Worm (Caenorhabditis elegans) whole organism, L1 larva: ENCODE data around the gene Y41D4B.14.
A peak's percentile ranks its signal among the peaks of the same experiment; 100 is the strongest.

Experiments
- C04F5.9 ChIP-seq: sonication (generic microtip); optimal IDR thresholded peaks from 2 replicates; lab custom pipeline; 2016; ENCODE audit warnings: missing genetic modification characterization, missing compliant biosample characterization
- C34B4.2 ChIP-seq: sonication (generic microtip); optimal IDR thresholded peaks from 2 replicates; lab custom pipeline; 2017; ENCODE audit warnings: mild to moderate bottlenecking, missing genetic modification characterization, missing compliant biosample characterization
- F16B12.6 ChIP-seq: fragments of 150-350 bp; optimal IDR thresholded peaks from 2 replicates; lab custom pipeline; 2014; ENCODE audit warnings: missing biosample characterization, missing genetic modification characterization
- Y116A8C.19 ChIP-seq: sonication (generic microtip); optimal IDR thresholded peaks from 2 replicates; lab custom pipeline; 2016; ENCODE audit warnings: missing compliant biosample characterization, missing genetic modification characterization, borderline replicate concordance
- alr-1 ChIP-seq: fragments of 200-800 bp; sonication (Bioruptor generic); optimal IDR thresholded peaks from 2 replicates; lab custom pipeline; 2018; ENCODE audit warnings: borderline replicate concordance, mild to moderate bottlenecking, missing genetic modification characterization, missing compliant biosample characterization
- aly-2 ChIP-seq: fragments of 150-350 bp; optimal IDR thresholded peaks from 2 replicates; lab custom pipeline; 2014; ENCODE audit warnings: missing biosample characterization, missing genetic modification characterization
- ama-1 ChIP-seq: fragments of 150-350 bp; optimal IDR thresholded peaks from 2 replicates; lab custom pipeline; 2014
- blmp-1 ChIP-seq: fragments of 150-350 bp; optimal IDR thresholded peaks from 2 replicates; lab custom pipeline; 2014; ENCODE audit warnings: missing biosample characterization, missing genetic modification characterization
- ceh-63 ChIP-seq: fragments of 200-800 bp; sonication (Bioruptor generic); optimal IDR thresholded peaks from 2 replicates; lab custom pipeline; 2018; ENCODE audit warnings: mild to moderate bottlenecking, missing genetic modification characterization, missing compliant biosample characterization
- ceh-88 ChIP-seq: fragments of 200-800 bp; sonication (Bioruptor generic); IDR thresholded peaks from 2 replicates; pipeline ENCODE4 v1.3.6; 2022; ENCODE audit warnings: missing genetic modification characterization, missing compliant biosample characterization
- ceh-90 ChIP-seq: sonication (generic microtip); optimal IDR thresholded peaks from 2 replicates; lab custom pipeline; 2016; ENCODE audit warnings: missing genetic modification characterization, missing compliant biosample characterization
- dpl-1 ChIP-seq, 3 experiments: fragments of 150-350 bp in 2 of 3; sonication (generic microtip) in 1 of 3; optimal IDR thresholded peaks; 2 replicates each; lab custom pipeline; 2014 to 2017; ENCODE audit warnings: missing biosample characterization in 3 of 3, missing genetic modification characterization in 3 of 3, missing genetic modification reagents in 3 of 3
- egl-13 ChIP-seq: sonication (generic microtip); optimal IDR thresholded peaks from 2 replicates; lab custom pipeline; 2016; ENCODE audit warnings: missing genotype, missing genetic modification reagents, missing genetic modification characterization, missing compliant biosample characterization
- elt-2 ChIP-seq: sonication (generic microtip); optimal IDR thresholded peaks from 2 replicates; lab custom pipeline; 2016; ENCODE audit warnings: missing genetic modification characterization, mild to moderate bottlenecking, inconsistent platforms, missing compliant biosample characterization, missing genetic modification reagents
- ets-5 ChIP-seq: fragments of 200-800 bp; sonication (Bioruptor generic); IDR thresholded peaks from 2 replicates; pipeline ENCODE4 v1.3.6; 2022; ENCODE audit warnings: missing genetic modification characterization, missing compliant biosample characterization
- fkh-4 ChIP-seq: sonication (generic microtip); optimal IDR thresholded peaks from 2 replicates; lab custom pipeline; 2016; ENCODE audit warnings: missing compliant biosample characterization, missing genetic modification characterization, borderline replicate concordance
- fkh-8 ChIP-seq: sonication (generic microtip); optimal IDR thresholded peaks from 2 replicates; lab custom pipeline; 2016; ENCODE audit warnings: mild to moderate bottlenecking, missing genetic modification characterization, missing compliant biosample characterization
- grh-1 ChIP-seq: fragments of 200-800 bp; sonication (Bioruptor generic); IDR thresholded peaks from 2 replicates; pipeline ENCODE4 v1.3.6; 2022; ENCODE audit warnings: missing genetic modification reagents, missing genetic modification characterization, missing compliant biosample characterization
- hlh-17 ChIP-seq: fragments of 200-800 bp; sonication (Bioruptor generic); optimal IDR thresholded peaks from 2 replicates; lab custom pipeline; 2018; ENCODE audit warnings: missing genetic modification characterization, mild to moderate bottlenecking, missing compliant biosample characterization, moderate library complexity, borderline replicate concordance
- hlh-4 ChIP-seq: sonication (generic microtip); optimal IDR thresholded peaks from 2 replicates; lab custom pipeline; 2016; ENCODE audit warnings: mild to moderate bottlenecking, missing genetic modification characterization, missing compliant biosample characterization
- isw-1 ChIP-seq: fragments of 200-800 bp; sonication (Bioruptor generic); IDR thresholded peaks from 2 replicates; pipeline ENCODE4 v1.3.6; 2022; ENCODE audit warnings: missing genetic modification characterization, missing compliant biosample characterization
- lin-14 ChIP-seq: fragments of 200-800 bp; sonication (Bioruptor generic); optimal IDR thresholded peaks from 2 replicates; lab custom pipeline; 2018; ENCODE audit warnings: mild to moderate bottlenecking, missing genetic modification characterization, moderate library complexity, missing compliant biosample characterization
- lin-35 ChIP-seq, 2 experiments: fragments of 150-350 bp; optimal IDR thresholded peaks; 2 replicates each; lab custom pipeline; 2014; ENCODE audit warnings: missing biosample characterization in 2 of 2, missing genetic modification characterization in 2 of 2, missing genetic modification reagents in 2 of 2
- lin-39 ChIP-seq: fragments of 150-350 bp; optimal IDR thresholded peaks from 2 replicates; lab custom pipeline; 2014; ENCODE audit warnings: missing biosample characterization, missing genetic modification reagents, missing genetic modification characterization
- mab-9 ChIP-seq: fragments of 200-800 bp; sonication (Bioruptor generic); IDR thresholded peaks from 2 replicates; pipeline ENCODE4 v1.3.6; 2022; ENCODE audit warnings: missing genetic modification reagents, missing genetic modification characterization, missing compliant biosample characterization
- mep-1 ChIP-seq: fragments of 150-350 bp; optimal IDR thresholded peaks from 2 replicates; lab custom pipeline; 2014; ENCODE audit warnings: missing biosample characterization, missing genetic modification characterization
- nhr-12 ChIP-seq: sonication (generic microtip); optimal IDR thresholded peaks from 2 replicates; lab custom pipeline; 2017; ENCODE audit warnings: missing biosample characterization, missing genetic modification characterization
- nhr-19 ChIP-seq: fragments of 200-800 bp; sonication (Bioruptor generic); conservative IDR thresholded peaks from 2 replicates; pipeline ENCODE4 v1.3.6; 2022; ENCODE audit warnings: missing genetic modification characterization, missing compliant biosample characterization
- nhr-20 ChIP-seq: sonication (generic microtip); optimal IDR thresholded peaks from 2 replicates; lab custom pipeline; 2016; ENCODE audit warnings: mild to moderate bottlenecking, missing genetic modification characterization, missing compliant biosample characterization
- nhr-28 ChIP-seq: fragments of 150-350 bp; optimal IDR thresholded peaks from 2 replicates; lab custom pipeline; 2014; ENCODE audit warnings: missing biosample characterization, missing genetic modification characterization
- nhr-47 ChIP-seq: sonication (generic microtip); optimal IDR thresholded peaks from 2 replicates; lab custom pipeline; 2016; ENCODE audit warnings: mild to moderate bottlenecking, missing genetic modification characterization, moderate library complexity, missing compliant biosample characterization
- nhr-71 ChIP-seq: sonication (generic microtip); optimal IDR thresholded peaks from 2 replicates; lab custom pipeline; 2016; ENCODE audit warnings: mild to moderate bottlenecking, missing genetic modification characterization, moderate library complexity, missing compliant biosample characterization
- nhr-77 ChIP-seq: fragments of 150-350 bp; optimal IDR thresholded peaks from 2 replicates; lab custom pipeline; 2014; ENCODE audit warnings: missing biosample characterization, missing genetic modification characterization
- nhr-84 ChIP-seq: sonication (generic microtip); optimal IDR thresholded peaks from 2 replicates; lab custom pipeline; 2017; ENCODE audit warnings: missing biosample characterization, missing genetic modification characterization
- nhr-85 ChIP-seq: sonication (generic microtip); peaks from one replicate; lab custom pipeline; 2016; ENCODE audit warnings: missing genetic modification characterization, inconsistent platforms, missing compliant biosample characterization
- nhr-90 ChIP-seq: sonication (generic microtip); optimal IDR thresholded peaks from 2 replicates; lab custom pipeline; 2016; ENCODE audit warnings: mild to moderate bottlenecking, missing genetic modification characterization, missing compliant biosample characterization; ENCODE audit not compliant: poor library complexity
- pag-3 ChIP-seq: sonication (generic microtip); optimal IDR thresholded peaks from 2 replicates; lab custom pipeline; 2017; ENCODE audit warnings: missing genetic modification characterization, mild to moderate bottlenecking, missing compliant biosample characterization, antibody characterized with exemption, borderline replicate concordance; ENCODE audit not compliant: insufficient read depth
- rnt-1 ChIP-seq: sonication (generic microtip); optimal IDR thresholded peaks from 2 replicates; lab custom pipeline; 2016; ENCODE audit warnings: mild to moderate bottlenecking, missing genetic modification characterization, moderate library complexity, missing compliant biosample characterization
- skn-1 ChIP-seq: fragments of 150-350 bp; optimal IDR thresholded peaks from 2 replicates; lab custom pipeline; 2014; ENCODE audit warnings: missing biosample characterization, missing genetic modification characterization
- snpc-4 ChIP-seq: fragments of 150-350 bp; optimal IDR thresholded peaks from 2 replicates; lab custom pipeline; 2014; ENCODE audit warnings: missing biosample characterization, missing genetic modification characterization
- sox-4 ChIP-seq: sonication (generic microtip); optimal IDR thresholded peaks from 2 replicates; lab custom pipeline; 2016; ENCODE audit warnings: missing genetic modification characterization, missing compliant biosample characterization
- sptf-1 ChIP-seq: fragments of 150-350 bp; optimal IDR thresholded peaks from 2 replicates; lab custom pipeline; 2014; ENCODE audit warnings: missing biosample characterization, missing genetic modification characterization
- swsn-7 ChIP-seq: sonication (generic microtip); optimal IDR thresholded peaks from 2 replicates; lab custom pipeline; 2016; ENCODE audit warnings: missing genetic modification characterization, missing compliant biosample characterization
- tbx-2 ChIP-seq: sonication (generic microtip); optimal IDR thresholded peaks from 2 replicates; lab custom pipeline; 2016; ENCODE audit warnings: missing genetic modification characterization, missing compliant biosample characterization
- tlp-1 ChIP-seq: fragments of 150-350 bp; optimal IDR thresholded peaks from 2 replicates; lab custom pipeline; 2014; ENCODE audit warnings: missing biosample characterization, missing genetic modification characterization
- unc-130 ChIP-seq: fragments of 150-350 bp; optimal IDR thresholded peaks from 2 replicates; lab custom pipeline; 2017; ENCODE audit warnings: missing biosample characterization, missing genetic modification characterization, inconsistent platforms
- unc-30 ChIP-seq: sonication (generic microtip); optimal IDR thresholded peaks from 2 replicates; lab custom pipeline; 2017; ENCODE audit warnings: missing biosample characterization, missing genetic modification characterization
- unc-62 ChIP-seq: fragments of 150-350 bp; optimal IDR thresholded peaks from 2 replicates; lab custom pipeline; 2014; ENCODE audit warnings: missing biosample characterization, missing genetic modification reagents, missing genetic modification characterization
- vab-15 ChIP-seq: sonication (generic microtip); optimal IDR thresholded peaks from 2 replicates; lab custom pipeline; 2017; ENCODE audit warnings: missing genotype, mild to moderate bottlenecking, missing genetic modification characterization, missing compliant biosample characterization
- xbp-1 ChIP-seq: sonication (generic microtip); optimal IDR thresholded peaks from 2 replicates; lab custom pipeline; 2016; ENCODE audit warnings: missing genetic modification characterization, missing compliant biosample characterization
- zip-4 ChIP-seq: fragments of 200-800 bp; sonication (Bioruptor generic); optimal IDR thresholded peaks from 2 replicates; lab custom pipeline; 2018; ENCODE audit warnings: mild to moderate bottlenecking, missing genetic modification characterization, moderate library complexity, missing compliant biosample characterization
- ztf-11 ChIP-seq, 2 experiments: sonication (generic microtip); optimal IDR thresholded peaks; 2 replicates each; lab custom pipeline; 2016 to 2017; ENCODE audit warnings: missing genetic modification characterization in 2 of 2, missing biosample characterization in 1 of 2, missing compliant biosample characterization in 1 of 2
- ztf-4 ChIP-seq: fragments of 150-350 bp; optimal IDR thresholded peaks from 2 replicates; lab custom pipeline; 2014; ENCODE audit warnings: missing biosample characterization, missing genetic modification characterization

Y41D4B.14 gene

DNA sequence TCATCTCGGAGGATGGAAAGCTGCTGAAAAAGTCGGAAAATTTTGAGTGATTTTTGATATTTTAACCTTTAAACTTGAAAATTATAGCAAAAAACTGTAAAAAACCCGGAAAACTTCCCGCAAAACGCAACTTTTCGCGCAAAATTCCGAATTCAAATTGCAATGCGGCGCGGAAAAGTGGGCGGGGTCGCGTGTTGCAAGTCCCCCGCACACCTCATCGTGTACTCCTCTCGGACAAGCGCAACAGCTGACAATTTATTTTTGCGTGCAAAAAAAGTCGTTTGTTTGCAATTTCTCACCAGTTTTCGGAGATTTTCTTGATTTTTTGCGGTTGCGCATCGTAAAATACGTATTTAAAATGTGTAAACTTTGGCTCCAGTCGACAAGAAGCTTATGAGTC lies 19.0 kb downstream of the Y41D4B.14 start, which contains the start of gene npp-8 (continued):
- TF ChIP-seq dpl-1 (GFP tag; optimal IDR thresholded peaks at IDR 0.05; lab: Kevin White, UChicago) (peak; percentile 82 to 85 (median 83)), pag-3 (no peak), sox-4 (peak; percentile 75), ceh-90 (tag; lab: Kevin White, UChicago) (peak; percentile 72), nhr-84 (no peak), zip-4 (GFP tag; lab: Kevin White, UChicago) (no peak), nhr-71 (tag; lab: Kevin White, UChicago) (peak; percentile 94), C34B4.2 (no peak), aly-2 (tag; lab: Kevin White, UChicago) (no peak), nhr-85 (peak; percentile 91), C04F5.9 (peak; percentile 78), sptf-1 (no peak), fkh-4 (peak; percentile 60), hlh-17 (GFP tag; lab: Kevin White, UChicago) (no peak), swsn-7 (tag; lab: Kevin White, UChicago) (peak; percentile 91), ztf-4 (tag; lab: Kevin White, UChicago) (peak; percentile 73), elt-2 (tag; lab: Kevin White, UChicago) (peak; percentile 65), nhr-77 (tag; lab: Kevin White, UChicago) (peak; percentile 59), isw-1 (GFP tag; lab: Robert Waterston, UW) (peak; percentile 77), grh-1 (GFP tag; lab: Robert Waterston, UW) (peak; percentile 81), skn-1 (tag; lab: Kevin White, UChicago) (peak; percentile 88), egl-13 (tag; lab: Kevin White, UChicago) (peak; percentile 86), tbx-2 (tag; lab: Kevin White, UChicago) (peak; percentile 91), mab-9 (peak; percentile 77), nhr-19 (GFP tag; lab: Robert Waterston, UW) (peak; percentile 89), tlp-1 (no peak), lin-39 (tag; lab: Kevin White, UChicago) (peak; percentile 55), ama-1 (lab: Kevin White, UChicago) (peak; percentile 23), nhr-28 (tag; lab: Kevin White, UChicago) (no peak), snpc-4 (peak; percentile 65), fkh-8 (tag; lab: Kevin White, UChicago) (peak; percentile 87), xbp-1 (tag; lab: Kevin White, UChicago) (peak; percentile 91), unc-30 (tag; lab: Kevin White, UChicago) (no peak), ceh-88 (GFP tag; lab: Robert Waterston, UW) (peak; percentile 59), nhr-20 (tag; lab: Kevin White, UChicago) (peak; percentile 87), lin-35 (GFP tag; optimal IDR thresholded peaks at IDR 0.05; lab: Kevin White, UChicago) (peak; percentile 82 to 89), ceh-63 (GFP tag; lab: Kevin White, UChicago) (no peak), hlh-4 (tag; lab: Kevin White, UChicago) (no peak), blmp-1 (tag; lab: Kevin White, UChicago) (peak; percentile 52), nhr-47 (tag; lab: Kevin White, UChicago) (peak; percentile 94), F16B12.6 (tag; lab: Kevin White, UChicago) (peak; percentile 45), nhr-90 (tag; lab: Kevin White, UChicago) (no peak), Y116A8C.19 (tag; lab: Kevin White, UChicago) (no peak), unc-130 (tag; lab: Kevin White, UChicago) (peak; percentile 84), lin-14 (no peak), vab-15 (tag; lab: Kevin White, UChicago) (peak; percentile 74), unc-62 (GFP tag; lab: Kevin White, UChicago) (no peak), rnt-1 (peak; percentile 97), ztf-11 (tag; optimal IDR thresholded peaks at IDR 0.05; lab: Kevin White, UChicago) (peak; percentile 32 to 80), alr-1 (tag; lab: Kevin White, UChicago) (no peak), nhr-12 (tag; lab: Kevin White, UChicago) (no peak), ets-5 (GFP tag; lab: Robert Waterston, UW) (no peak), mep-1 (tag; lab: Kevin White, UChicago) (peak; percentile 83)
